Fruit fly (Drosophila melanogaster) whole organism, embryonic: ENCODE measurements around the gene Snx27.

Source experiments
- ATbp ChIP-seq: fragments of 200-800 bp; sonication (Bioruptor generic); optimal IDR thresholded peaks from 2 replicates; lab custom pipeline; 2017; ENCODE audit warnings: missing biosample characterization, mild to moderate bottlenecking, missing genetic modification characterization, missing genetic modification reagents
- Blimp-1 ChIP-seq: fragments of 200-800 bp; sonication (Bioruptor generic); optimal IDR thresholded peaks from 3 replicates; lab custom pipeline; 2018; ENCODE audit warnings: missing biosample characterization, missing genetic modification characterization, mild to moderate bottlenecking, moderate library complexity, missing genetic modification reagents
- CG10321 ChIP-seq: fragments of 200-800 bp; sonication (Bioruptor generic); IDR thresholded peaks from 2 replicates; pipeline ENCODE4 v1.3.6; 2022; ENCODE audit warnings: missing biosample characterization, missing genetic modification characterization
- CG11398 ChIP-seq: fragments of 200-800 bp; sonication (Bioruptor generic); optimal IDR thresholded peaks from 2 replicates; lab custom pipeline; 2016; ENCODE audit warnings: missing biosample characterization, missing genetic modification characterization
- CG11560 ChIP-seq: fragments of 200-800 bp; sonication (Bioruptor generic); IDR thresholded peaks from 3 replicates; pipeline ENCODE4 v1.3.6; 2022; ENCODE audit warnings: missing biosample characterization, missing genetic modification characterization
- CG11696 ChIP-seq: fragments of 200-800 bp; sonication (Bioruptor generic); IDR thresholded peaks from 2 replicates; pipeline ENCODE4 v1.3.6; 2022; ENCODE audit warnings: missing biosample characterization, missing genetic modification characterization
- CG14050 ChIP-seq: fragments of 200-800 bp; sonication (Bioruptor generic); IDR thresholded peaks from 3 replicates; pipeline ENCODE4 v1.3.6; 2022; ENCODE audit warnings: missing biosample characterization, missing genetic modification characterization
- CG14710 ChIP-seq: fragments of 200-800 bp; sonication (Bioruptor generic); optimal IDR thresholded peaks from 3 replicates; lab custom pipeline; 2019; ENCODE audit warnings: missing biosample characterization, mild to moderate bottlenecking, missing genetic modification characterization, moderate library complexity
- CG15601 ChIP-seq: fragments of 200-800 bp; sonication (Bioruptor generic); optimal IDR thresholded peaks from 3 replicates; lab custom pipeline; 2019; ENCODE audit warnings: missing biosample characterization, mild to moderate bottlenecking, missing genetic modification characterization, moderate library complexity
- CG1602 ChIP-seq: fragments of 200-800 bp; sonication (Bioruptor generic); optimal IDR thresholded peaks from 3 replicates; lab custom pipeline; 2016; ENCODE audit warnings: missing biosample characterization, missing genetic modification characterization
- CG17568 ChIP-seq: fragments of 200-800 bp; sonication (Bioruptor generic); optimal IDR thresholded peaks from 2 replicates; lab custom pipeline; 2018; ENCODE audit warnings: missing biosample characterization, mild to moderate bottlenecking, missing genetic modification characterization, moderate library complexity
- CG17829 ChIP-seq: fragments of 200-800 bp; optimal IDR thresholded peaks from 2 replicates; lab custom pipeline; 2019; ENCODE audit warnings: missing biosample characterization, mild to moderate bottlenecking, missing genetic modification characterization, moderate library complexity
- CG18476 ChIP-seq: fragments of 200-800 bp; sonication (Bioruptor generic); optimal IDR thresholded peaks from 2 replicates; lab custom pipeline; 2016; ENCODE audit warnings: missing biosample characterization, mild to moderate bottlenecking, missing genetic modification characterization
- CG4328 ChIP-seq: fragments of 200-800 bp; sonication (Bioruptor generic); optimal IDR thresholded peaks from 3 replicates; lab custom pipeline; 2017; ENCODE audit warnings: missing biosample characterization, missing genetic modification reagents, missing genetic modification characterization
- CG8290 ChIP-seq, 3 experiments: fragments of 200-800 bp; sonication (Bioruptor generic); optimal IDR thresholded peaks; 2 replicates each; lab custom pipeline; 2016 to 2019; ENCODE audit warnings: missing biosample characterization in 3 of 3, missing genetic modification characterization in 3 of 3, mild to moderate bottlenecking in 2 of 3, moderate library complexity in 1 of 3
- CG8478 ChIP-seq: fragments of >200 bp; optimal IDR thresholded peaks from 2 replicates; lab custom pipeline; 2018
- Camta ChIP-seq: fragments of 200-800 bp; sonication (Bioruptor generic); optimal IDR thresholded peaks from 2 replicates; lab custom pipeline; 2016; ENCODE audit warnings: missing biosample characterization, missing genetic modification characterization
- Deaf1 ChIP-seq: fragments of 200-800 bp; optimal IDR thresholded peaks from 3 replicates; lab custom pipeline; 2019; ENCODE audit warnings: missing biosample characterization, mild to moderate bottlenecking, missing genetic modification characterization, moderate library complexity
- ERR ChIP-seq: fragments of 200-800 bp; sonication (Bioruptor generic); optimal IDR thresholded peaks from 2 replicates; lab custom pipeline; 2016; ENCODE audit warnings: missing biosample characterization, missing genetic modification characterization
- Fer3 ChIP-seq: fragments of 200-800 bp; sonication (Bioruptor generic); optimal IDR thresholded peaks from 2 replicates; lab custom pipeline; 2018; ENCODE audit warnings: missing biosample characterization, mild to moderate bottlenecking, missing genetic modification characterization, moderate library complexity
- Gsc ChIP-seq: fragments of 200-800 bp; sonication (Bioruptor generic); IDR thresholded peaks from 2 replicates; pipeline ENCODE4 v1.3.6; 2022; ENCODE audit warnings: missing biosample characterization, missing genetic modification characterization
- H2.0 ChIP-seq: fragments of 200-800 bp; sonication (Bioruptor generic); IDR thresholded peaks from 2 replicates; pipeline ENCODE4 v1.3.6; 2022; ENCODE audit warnings: missing biosample characterization, missing genetic modification characterization
- Med ChIP-seq: fragments of 200-800 bp; sonication (Bioruptor generic); peaks from one replicate; lab custom pipeline; 2016; ENCODE audit warnings: missing biosample characterization, missing genetic modification characterization, mild to moderate bottlenecking, inconsistent platforms, moderate library complexity
- Xbp1 ChIP-seq: fragments of 200-800 bp; sonication (Bioruptor generic); optimal IDR thresholded peaks from 3 replicates; lab custom pipeline; 2016; ENCODE audit warnings: missing biosample characterization, mild to moderate bottlenecking, missing genetic modification characterization
- Xrp1 ChIP-seq: fragments of 200-800 bp; sonication (Bioruptor generic); IDR thresholded peaks from 2 replicates; pipeline ENCODE4 v1.3.6; 2022; ENCODE audit warnings: missing biosample characterization, missing genetic modification characterization
- ab ChIP-seq: fragments of 200-800 bp; sonication (Bioruptor generic); optimal IDR thresholded peaks from 2 replicates; lab custom pipeline; 2016; ENCODE audit warnings: missing biosample characterization, missing genetic modification characterization
- az2 ChIP-seq: fragments of 200-800 bp; sonication (Bioruptor generic); optimal IDR thresholded peaks from 3 replicates; lab custom pipeline; 2016; ENCODE audit warnings: missing biosample characterization, missing genetic modification characterization
- br ChIP-seq: fragments of >200 bp; optimal IDR thresholded peaks from 2 replicates; lab custom pipeline; 2017
- ci ChIP-seq: fragments of 200-800 bp; sonication (Bioruptor generic); IDR thresholded peaks from 3 replicates; pipeline ENCODE4 v1.3.6; 2022; ENCODE audit warnings: missing biosample characterization, missing genetic modification characterization
- dysf ChIP-seq: fragments of 200-800 bp; sonication (Bioruptor generic); IDR thresholded peaks from 3 replicates; pipeline ENCODE4 v1.3.6; 2022; ENCODE audit warnings: missing biosample characterization, missing genetic modification characterization
- eve ChIP-seq, 2 experiments: fragments of >200 bp; optimal IDR thresholded peaks; 2 replicates each; lab custom pipeline; 2017; ENCODE audit warnings: missing biosample characterization in 2 of 2, missing genetic modification characterization in 2 of 2
- grn ChIP-seq: fragments of 200-800 bp; sonication (Bioruptor generic); optimal IDR thresholded peaks from 3 replicates; lab custom pipeline; 2017; ENCODE audit warnings: missing biosample characterization, missing genetic modification characterization
- insv ChIP-seq, 2 experiments: fragments of 200-800 bp; sonication (Bioruptor generic); optimal IDR thresholded peaks; 3 replicates each; lab custom pipeline; 2016 to 2018; ENCODE audit warnings: missing biosample characterization in 2 of 2, missing genetic modification characterization in 2 of 2
- kni ChIP-seq: fragments of 200-800 bp; sonication (Bioruptor generic); optimal IDR thresholded peaks from 3 replicates; lab custom pipeline; 2017; ENCODE audit warnings: mild to moderate bottlenecking, missing biosample characterization, missing genetic modification reagents, missing genetic modification characterization
- nau ChIP-seq: fragments of 200-800 bp; sonication (Bioruptor generic); optimal IDR thresholded peaks from 3 replicates; lab custom pipeline; 2017; ENCODE audit warnings: missing biosample characterization, mild to moderate bottlenecking, missing genetic modification characterization, missing genetic modification reagents
- nom ChIP-seq: fragments of 200-800 bp; sonication (Bioruptor generic); optimal IDR thresholded peaks from 2 replicates; lab custom pipeline; 2017; ENCODE audit warnings: missing biosample characterization, missing genetic modification characterization, mild to moderate bottlenecking, moderate library complexity, missing genetic modification reagents
- odd ChIP-seq: fragments of 200-800 bp; sonication (Bioruptor generic); optimal IDR thresholded peaks from 2 replicates; lab custom pipeline; 2017; ENCODE audit warnings: missing biosample characterization, mild to moderate bottlenecking, missing genetic modification characterization
- org-1 ChIP-seq: fragments of 200-800 bp; sonication (Bioruptor generic); optimal IDR thresholded peaks from 2 replicates; lab custom pipeline; 2017; ENCODE audit warnings: missing biosample characterization, missing genetic modification characterization
- otp ChIP-seq: fragments of 200-800 bp; sonication (Bioruptor generic); IDR thresholded peaks from 3 replicates; pipeline ENCODE4, ENCODE4 v1.3.6; 2022; ENCODE audit warnings: missing biosample characterization, missing genetic modification characterization
- pho ChIP-seq: fragments of 200-800 bp; sonication (Bioruptor generic); optimal IDR thresholded peaks from 2 replicates; lab custom pipeline; 2016; ENCODE audit warnings: missing biosample characterization, missing genetic modification characterization
- pros ChIP-seq: fragments of 200-800 bp; sonication (Bioruptor generic); optimal IDR thresholded peaks from 3 replicates; lab custom pipeline; 2019; ENCODE audit warnings: missing biosample characterization, mild to moderate bottlenecking, missing genetic modification characterization, moderate library complexity
- sens ChIP-seq: fragments of 200-800 bp; sonication (Bioruptor generic); peaks from one replicate; lab custom pipeline; 2016; ENCODE audit warnings: missing biosample characterization, missing genetic modification characterization
- slou ChIP-seq: fragments of 200-800 bp; sonication (Bioruptor generic); optimal IDR thresholded peaks from 3 replicates; lab custom pipeline; 2016; ENCODE audit warnings: missing biosample characterization, missing genetic modification characterization
- sob ChIP-seq: fragments of 200-800 bp; sonication (Bioruptor generic); IDR thresholded peaks from 2 replicates; pipeline ENCODE4 v1.3.6; 2022; ENCODE audit warnings: missing biosample characterization, missing genetic modification characterization
- sqz ChIP-seq: fragments of 200-800 bp; sonication (Bioruptor generic); optimal IDR thresholded peaks from 3 replicates; lab custom pipeline; 2018; ENCODE audit warnings: missing biosample characterization, mild to moderate bottlenecking, missing genetic modification characterization
- trem ChIP-seq: fragments of 200-800 bp; optimal IDR thresholded peaks from 3 replicates; lab custom pipeline; 2019; ENCODE audit warnings: missing biosample characterization, mild to moderate bottlenecking, missing genetic modification characterization, moderate library complexity

Gene Snx27

DNA sequence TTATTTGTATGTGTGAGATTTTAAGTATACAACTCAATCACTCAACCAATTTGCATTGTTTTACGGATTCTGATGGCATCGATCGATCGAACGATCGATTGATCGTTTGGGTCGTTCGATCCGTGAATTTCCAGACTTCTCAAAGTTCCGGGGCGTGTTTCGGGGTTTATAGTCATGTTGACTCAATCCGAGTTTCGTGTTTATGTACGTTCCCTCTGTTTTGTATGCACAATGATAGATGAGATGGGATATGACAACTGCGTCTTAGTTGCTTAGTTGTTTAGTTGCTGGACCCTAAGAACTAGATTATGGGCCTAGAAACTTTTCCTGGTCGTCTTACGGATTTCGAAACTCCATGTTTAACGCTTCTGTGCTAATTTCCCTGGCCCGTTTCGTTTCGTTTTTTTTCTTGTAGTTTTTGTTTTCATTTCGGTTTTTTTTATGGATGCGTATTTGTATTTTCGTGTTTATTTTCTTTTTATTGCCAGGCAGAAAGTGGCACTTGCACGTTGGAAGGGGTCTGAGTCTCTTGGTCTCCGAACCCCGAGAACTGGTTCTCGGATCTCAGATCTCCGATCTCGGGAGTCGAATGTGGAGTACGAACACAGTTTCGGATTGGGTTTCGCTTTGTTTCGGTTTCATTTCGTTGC lies 30.9 kb upstream of the Snx27 start:
- TF ChIP-seq CG14710 (tag; lab: Kevin White, UChicago) (no peak), CG8290 (GFP tag; optimal IDR thresholded peaks at IDR 0.05; lab: Kevin White, UChicago) (peak; percentile 36), CG8290 (tag; optimal IDR thresholded peaks at IDR 0.05; lab: Kevin White, UChicago) (no peak), CG10321 (GFP tag; lab: Robert Waterston, UW) (no peak), sqz (GFP tag; lab: Kevin White, UChicago) (peak; percentile 39), nom (GFP tag; lab: Kevin White, UChicago) (peak; percentile 87), sens (GFP tag; lab: Kevin White, UChicago) (peak; percentile 73), kni (GFP tag; lab: Kevin White, UChicago) (peak; percentile 53), Med (GFP tag; lab: Kevin White, UChicago) (peak; percentile 8), sob (no peak), CG14050 (GFP tag; lab: Robert Waterston, UW) (no peak), CG17568 (GFP tag; lab: Kevin White, UChicago) (no peak), Fer3 (tag; lab: Kevin White, UChicago) (no peak), otp (0 out of 3 replicates have a peak, but pooled peaks have one; percentile 55), CG17829 (tag; lab: Kevin White, UChicago) (no peak), Camta (GFP tag; lab: Kevin White, UChicago) (no peak), ATbp (GFP tag; lab: Kevin White, UChicago) (peak; percentile 16), CG15601 (peak; percentile 20), Xrp1 (GFP tag; lab: Robert Waterston, UW) (peak; percentile 41; the same call in 1 of the 2 replicates), Deaf1 (tag; lab: Kevin White, UChicago) (peak; percentile 44), ERR (no peak), eve (GFP tag; optimal IDR thresholded peaks at IDR 0.05; lab: Kevin White, UChicago) (peak in 1 of 2 experiments; percentile 21), pros (GFP tag; lab: Kevin White, UChicago) (no peak), Blimp-1 (GFP tag; lab: Kevin White, UChicago) (peak; percentile 53)

DNA sequence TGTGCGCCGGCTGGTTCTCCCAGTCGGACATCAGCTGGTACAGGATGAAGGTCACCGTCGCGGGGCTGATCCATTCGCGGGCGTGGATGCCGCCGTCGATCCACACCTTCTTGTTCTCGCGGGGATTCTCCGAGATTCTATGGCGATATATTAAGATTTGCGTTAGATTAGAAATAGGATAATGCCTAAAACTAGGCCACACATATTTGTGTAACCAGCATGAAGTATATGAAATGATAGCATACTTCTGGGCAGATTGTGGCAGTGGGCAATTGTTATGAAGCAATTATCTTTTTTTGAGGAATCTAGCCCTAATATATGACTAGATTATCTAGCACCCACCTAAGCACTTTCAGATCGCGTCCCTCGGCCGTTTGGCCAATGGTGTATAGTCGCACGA lies 28.9 kb upstream of the Snx27 start:
- TF ChIP-seq grn (GFP tag; lab: Kevin White, UChicago), result peak; percentile 94
- peak; percentile 46 for TF ChIP-seq Med (GFP tag; lab: Kevin White, UChicago)
- no peak for TF ChIP-seq ci (GFP tag; lab: Robert Waterston, UW)
- TF ChIP-seq, all 482 proteins: peak for 2

DNA sequence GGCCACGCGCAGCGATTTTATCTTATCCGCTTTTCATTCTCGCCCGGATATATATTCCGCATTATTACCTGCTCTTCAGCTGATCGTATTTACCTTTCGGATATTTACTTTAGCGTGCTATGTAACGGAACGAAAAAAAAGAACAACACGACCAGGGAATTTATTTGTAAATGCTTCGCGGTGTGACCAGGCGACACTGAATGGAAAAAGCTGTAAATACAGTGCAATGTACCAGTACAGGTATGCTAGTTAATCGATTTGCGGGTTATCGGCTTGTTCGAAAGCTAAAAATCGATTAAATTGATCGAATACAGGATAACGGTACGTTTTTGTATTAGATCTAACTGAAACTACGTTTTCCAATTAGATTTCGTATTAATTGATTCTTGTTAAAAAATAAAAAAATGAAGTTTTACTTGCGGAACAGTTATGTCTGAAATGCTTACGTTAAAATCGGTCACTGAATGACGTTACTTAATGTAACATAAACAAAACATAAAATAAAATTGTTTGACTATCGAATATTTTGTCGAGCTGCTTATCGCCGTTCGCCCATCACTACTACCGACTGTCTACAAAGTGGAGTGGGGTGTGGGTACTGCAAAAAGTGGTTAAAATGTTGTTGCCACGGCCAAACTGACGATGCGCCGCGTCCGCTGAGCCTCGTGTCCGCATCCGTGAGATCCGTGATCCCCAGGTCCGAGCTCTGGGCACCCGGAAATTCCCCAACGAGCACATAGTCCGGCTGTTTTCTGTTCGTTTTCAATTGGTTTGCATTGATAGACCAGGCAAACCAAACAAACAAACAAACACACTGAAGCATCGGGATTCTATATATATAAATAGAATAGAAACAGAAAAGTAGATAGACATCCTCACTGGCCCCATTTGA lies 26.4 kb upstream of the Snx27 start, which contains the start of the genes MAPk-Ak2 and CG42699:
TSS of gene MAPk-Ak2 (minus strand) at position 203 of the 892 bp plus-strand sequence.
TSS of gene CG42699 (plus strand) at position 553 of the 892 bp plus-strand sequence.
- TF ChIP-seq br (lab: Kevin White, UChicago), result no peak
- peak; percentile 49 for TF ChIP-seq CG18476 (GFP tag; lab: Kevin White, UChicago)
- no peak for TF ChIP-seq CG8478 (lab: Kevin White, UChicago)
- peak; percentile 89 for TF ChIP-seq CG4328 (GFP tag; lab: Kevin White, UChicago)
- no peak for TF ChIP-seq az2 (GFP tag; lab: Kevin White, UChicago)
- TF ChIP-seq H2.0 (GFP tag; lab: Robert Waterston, UW), result no peak
- TF ChIP-seq nau, result peak; percentile 90
- peak; percentile 67 for TF ChIP-seq org-1 (GFP tag; lab: Kevin White, UChicago)
- TF ChIP-seq insv (GFP tag; optimal IDR thresholded peaks at IDR 0.05; lab: Kevin White, UChicago), result peak in 1 of 2 experiments; percentile 94
- peak; percentile 0 for TF ChIP-seq Xbp1 (GFP tag; lab: Kevin White, UChicago)
- peak; percentile 31; the same call in 1 of the 3 replicates for TF ChIP-seq dysf (GFP tag; lab: Robert Waterston, UW)
- peak; percentile 62 for TF ChIP-seq CG11696 (GFP tag; lab: Robert Waterston, UW)
- peak; percentile 78 for TF ChIP-seq odd (GFP tag; lab: Kevin White, UChicago)
- peak; percentile 68 for TF ChIP-seq trem (tag; lab: Kevin White, UChicago)
- TF ChIP-seq CG1602, result peak; percentile 56
- peak; percentile 95 for TF ChIP-seq grn (GFP tag; lab: Kevin White, UChicago)
- TF ChIP-seq Gsc (GFP tag; lab: Robert Waterston, UW), result no peak
- TF ChIP-seq CG11560 (tag; lab: Robert Waterston, UW), result peak; percentile 98
- TF ChIP-seq ab (GFP tag; lab: Kevin White, UChicago), result no peak
- peak; percentile 50 for TF ChIP-seq slou (GFP tag; lab: Kevin White, UChicago)
- TF ChIP-seq CG11398 (GFP tag; lab: Kevin White, UChicago), result peak; percentile 88
- TF ChIP-seq pho (GFP tag; lab: Kevin White, UChicago), result peak; percentile 81
